Worm (Caenorhabditis elegans) whole organism, late embryonic: Measurements from ENCODE around the gene srh-281.

Experiments used
- C38D4.7 ChIP-seq: fragments of 200-800 bp; sonication (Bioruptor generic); optimal IDR thresholded peaks from 2 replicates; lab custom pipeline; 2018; ENCODE audit warnings: mild to moderate bottlenecking, missing genetic modification characterization, moderate library complexity, missing compliant biosample characterization
- F13H6.1 ChIP-seq: sonication (generic microtip); optimal IDR thresholded peaks from 2 replicates; lab custom pipeline; 2016; ENCODE audit warnings: missing genetic modification characterization, missing compliant biosample characterization
- T23F11.4 ChIP-seq: fragments of 200-800 bp; sonication (Bioruptor generic); optimal IDR thresholded peaks from 2 replicates; lab custom pipeline; 2018; ENCODE audit warnings: mild to moderate bottlenecking, missing genetic modification characterization, missing compliant biosample characterization
- ahr-1 ChIP-seq: sonication (generic microtip); optimal IDR thresholded peaks from 2 replicates; lab custom pipeline; 2016; ENCODE audit warnings: missing genetic modification characterization, missing compliant biosample characterization
- ama-1 ChIP-seq: fragments of 150-350 bp; optimal IDR thresholded peaks from 2 replicates; lab custom pipeline; 2014
- ceh-14 ChIP-seq: sonication (generic microtip); optimal IDR thresholded peaks from 2 replicates; lab custom pipeline; 2016; ENCODE audit warnings: missing genotype, missing genetic modification characterization, missing compliant biosample characterization
- ceh-19 ChIP-seq: fragments of 200-800 bp; sonication (Bioruptor generic); optimal IDR thresholded peaks from 2 replicates; lab custom pipeline; 2018; ENCODE audit warnings: mild to moderate bottlenecking, missing genetic modification characterization, missing compliant biosample characterization
- ceh-22 ChIP-seq: sonication (generic microtip); optimal IDR thresholded peaks from 2 replicates; lab custom pipeline; 2017; ENCODE audit warnings: missing biosample characterization, missing genetic modification characterization
- ceh-24 ChIP-seq: sonication (generic microtip); optimal IDR thresholded peaks from 2 replicates; lab custom pipeline; 2016; ENCODE audit warnings: mild to moderate bottlenecking, missing genetic modification characterization, missing compliant biosample characterization
- ceh-30 ChIP-seq: fragments of 150-350 bp; optimal IDR thresholded peaks from 2 replicates; lab custom pipeline; 2014; ENCODE audit warnings: missing biosample characterization, missing genetic modification characterization
- ceh-31 ChIP-seq: sonication (generic microtip); optimal IDR thresholded peaks from 2 replicates; lab custom pipeline; 2016; ENCODE audit warnings: missing genetic modification characterization, missing compliant biosample characterization
- ceh-45 ChIP-seq: fragments of 200-800 bp; sonication (Bioruptor generic); IDR thresholded peaks from 2 replicates; pipeline ENCODE4 v1.3.6; 2022; ENCODE audit warnings: missing genetic modification reagents, missing genetic modification characterization, missing compliant biosample characterization
- ceh-48 ChIP-seq: sonication (generic microtip); optimal IDR thresholded peaks from 2 replicates; lab custom pipeline; 2016; ENCODE audit warnings: missing genetic modification characterization, inconsistent platforms, missing compliant biosample characterization
- ceh-9 ChIP-seq: sonication (generic microtip); optimal IDR thresholded peaks from 2 replicates; lab custom pipeline; 2016; ENCODE audit warnings: mild to moderate bottlenecking, missing genetic modification characterization, inconsistent platforms, missing compliant biosample characterization
- dve-1 ChIP-seq: sonication (generic microtip); optimal IDR thresholded peaks from 2 replicates; lab custom pipeline; 2017; ENCODE audit warnings: antibody characterized with exemption, mild to moderate bottlenecking, missing genetic modification characterization, missing compliant biosample characterization
- elt-2 ChIP-seq: sonication (generic microtip); optimal IDR thresholded peaks from 2 replicates; lab custom pipeline; 2016; ENCODE audit warnings: missing genetic modification reagents, missing genetic modification characterization, missing compliant biosample characterization
- ets-4 ChIP-seq: sonication (generic microtip); optimal IDR thresholded peaks from 2 replicates; lab custom pipeline; 2016; ENCODE audit warnings: missing genetic modification characterization, missing compliant biosample characterization
- eyg-1 ChIP-seq: sonication (generic microtip); optimal IDR thresholded peaks from 2 replicates; lab custom pipeline; 2016; ENCODE audit warnings: missing genotype, missing genetic modification characterization, missing compliant biosample characterization
- fax-1 ChIP-seq: sonication (generic microtip); optimal IDR thresholded peaks from 2 replicates; lab custom pipeline; 2016; ENCODE audit warnings: missing genotype, missing genetic modification characterization, missing compliant biosample characterization
- fkh-10 ChIP-seq: fragments of 150-350 bp; optimal IDR thresholded peaks from 2 replicates; lab custom pipeline; 2014; ENCODE audit warnings: missing biosample characterization, missing genetic modification reagents, missing genetic modification characterization
- gmeb-2 ChIP-seq: sonication (generic microtip); optimal IDR thresholded peaks from 2 replicates; lab custom pipeline; 2016; ENCODE audit warnings: missing genetic modification characterization, inconsistent platforms, missing compliant biosample characterization
- hlh-13 ChIP-seq: fragments of 200-800 bp; sonication (Bioruptor generic); optimal IDR thresholded peaks from 2 replicates; lab custom pipeline; 2018; ENCODE audit warnings: mild to moderate bottlenecking, missing genetic modification characterization, missing compliant biosample characterization
- hlh-15 ChIP-seq: sonication (generic microtip); optimal IDR thresholded peaks from 2 replicates; lab custom pipeline; 2016; ENCODE audit warnings: missing genetic modification characterization, missing compliant biosample characterization
- hlh-8 ChIP-seq: sonication (generic microtip); optimal IDR thresholded peaks from 2 replicates; lab custom pipeline; 2016; ENCODE audit warnings: missing genotype, missing genetic modification characterization, missing compliant biosample characterization
- lim-6 ChIP-seq: sonication (generic microtip); optimal IDR thresholded peaks from 2 replicates; lab custom pipeline; 2016; ENCODE audit warnings: missing genetic modification characterization, missing compliant biosample characterization
- mec-3 ChIP-seq: sonication (generic microtip); optimal IDR thresholded peaks from 2 replicates; lab custom pipeline; 2016; ENCODE audit warnings: borderline replicate concordance, missing genetic modification characterization, missing compliant biosample characterization
- nhr-11 ChIP-seq: fragments of 150-350 bp; optimal IDR thresholded peaks from 2 replicates; lab custom pipeline; 2014; ENCODE audit warnings: missing biosample characterization, missing genetic modification characterization
- pax-1 ChIP-seq: fragments of 150-350 bp; optimal IDR thresholded peaks from 2 replicates; lab custom pipeline; 2014; ENCODE audit warnings: missing biosample characterization, missing genetic modification characterization
- pha-4 ChIP-seq: fragments of 150-350 bp; optimal IDR thresholded peaks from 2 replicates; lab custom pipeline; 2018; ENCODE audit warnings: missing biosample characterization, missing genetic modification reagents, missing genetic modification characterization
- pros-1 ChIP-seq: fragments of 150-350 bp; optimal IDR thresholded peaks from 2 replicates; lab custom pipeline; 2014; ENCODE audit warnings: missing biosample characterization, missing genetic modification reagents, missing genetic modification characterization
- ref-2 ChIP-seq: sonication (generic microtip); optimal IDR thresholded peaks from 2 replicates; lab custom pipeline; 2016; ENCODE audit warnings: missing genetic modification characterization, missing compliant biosample characterization
- rnt-1 ChIP-seq: sonication (generic microtip); optimal IDR thresholded peaks from 2 replicates; lab custom pipeline; 2016; ENCODE audit warnings: missing genetic modification characterization, missing compliant biosample characterization
- syd-9 ChIP-seq: sonication (generic microtip); optimal IDR thresholded peaks from 2 replicates; lab custom pipeline; 2016; ENCODE audit warnings: mild to moderate bottlenecking, missing genetic modification characterization, moderate library complexity, missing compliant biosample characterization
- ttx-3 ChIP-seq: sonication (generic microtip); optimal IDR thresholded peaks from 2 replicates; lab custom pipeline; 2016; ENCODE audit warnings: missing genetic modification reagents, missing genetic modification characterization, missing compliant biosample characterization
- unc-86 ChIP-seq: sonication (generic microtip); optimal IDR thresholded peaks from 2 replicates; lab custom pipeline; 2016; ENCODE audit warnings: missing genetic modification characterization, missing compliant biosample characterization
- zip-5 ChIP-seq: sonication (generic microtip); optimal IDR thresholded peaks from 2 replicates; lab custom pipeline; 2016; ENCODE audit warnings: missing genetic modification characterization, missing compliant biosample characterization
- ztf-16 ChIP-seq: sonication (generic microtip); optimal IDR thresholded peaks from 2 replicates; lab custom pipeline; 2017; ENCODE audit warnings: missing genetic modification characterization, missing compliant biosample characterization

Gene srh-281

ce11 chrV:16209837-16210236 lies 19.3 kb downstream of the srh-281 start, which contains the start of gene oac-15:
Gene oac-15, minus strand, starts transcription at chrV:16209937.
- TF ChIP-seq mec-3 (tag; lab: Kevin White, UChicago): no peak
- no peak for TF ChIP-seq eyg-1 (tag; lab: Kevin White, UChicago)
- no peak for TF ChIP-seq gmeb-2 (tag; lab: Kevin White, UChicago)
- TF ChIP-seq ref-2: no peak
- TF ChIP-seq ahr-1: no peak
- TF ChIP-seq ets-4 (tag; lab: Kevin White, UChicago): no peak
- no peak for TF ChIP-seq fkh-10 (GFP tag; lab: Kevin White, UChicago)
- TF ChIP-seq hlh-15: no peak
- no peak for TF ChIP-seq unc-86 (tag; lab: Kevin White, UChicago)
- TF ChIP-seq ttx-3 (tag; lab: Kevin White, UChicago): no peak
- TF ChIP-seq ceh-24 (tag; lab: Kevin White, UChicago): no peak
- no peak for TF ChIP-seq pha-4 (tag; lab: Kevin White, UChicago)
- TF ChIP-seq rnt-1 (tag; lab: Kevin White, UChicago): no peak
- no peak for TF ChIP-seq nhr-11 (tag; lab: Kevin White, UChicago)
- no peak for TF ChIP-seq dve-1
- no peak for TF ChIP-seq ztf-16 (tag; lab: Kevin White, UChicago)
- TF ChIP-seq C38D4.7 (GFP tag; lab: Kevin White, UChicago): no peak
- no peak for TF ChIP-seq ceh-48 (tag; lab: Kevin White, UChicago)
- no peak for TF ChIP-seq hlh-8 (tag; lab: Kevin White, UChicago)
- no peak for TF ChIP-seq hlh-13 (GFP tag; lab: Kevin White, UChicago)
- TF ChIP-seq, all 69 proteins: peak for 0

- TF ChIP-seq lim-6 (no peak), unc-86 (tag; lab: Kevin White, UChicago) (no peak), zip-5 (tag; lab: Kevin White, UChicago) (no peak), pha-4 (tag; lab: Kevin White, UChicago) (no peak), nhr-11 (tag; lab: Kevin White, UChicago) (no peak), ceh-30 (tag; lab: Kevin White, UChicago) (no peak), pax-1 (tag; lab: Kevin White, UChicago) (no peak), ceh-31 (tag; lab: Kevin White, UChicago) (no peak), T23F11.4 (no peak), ceh-9 (tag; lab: Kevin White, UChicago) (no peak), hlh-15 (no peak), ceh-45 (GFP tag; lab: Robert Waterston, UW) (no peak), ceh-19 (no peak), mec-3 (tag; lab: Kevin White, UChicago) (no peak), ceh-14 (tag; lab: Kevin White, UChicago) (no peak), ets-4 (tag; lab: Kevin White, UChicago) (no peak), ztf-16 (tag; lab: Kevin White, UChicago) (no peak), pros-1 (no peak), hlh-13 (GFP tag; lab: Kevin White, UChicago) (no peak)
Measured at ce11 chrV:16210257-16211002, 19.8 kb downstream of the srh-281 start, which contains the start of gene F11A5.16. Gene F11A5.16, plus strand, starts transcription at chrV:16210952.

- TF ChIP-seq F13H6.1 (tag; lab: Kevin White, UChicago): no peak
- no peak for TF ChIP-seq pha-4 (tag; lab: Kevin White, UChicago)
- TF ChIP-seq ceh-31 (tag; lab: Kevin White, UChicago): no peak
- TF ChIP-seq ttx-3 (tag; lab: Kevin White, UChicago): no peak
- no peak for TF ChIP-seq elt-2 (tag; lab: Kevin White, UChicago)
- no peak for TF ChIP-seq fax-1 (tag; lab: Kevin White, UChicago)
- TF ChIP-seq syd-9 (tag; lab: Kevin White, UChicago): no peak
- TF ChIP-seq ceh-22 (tag; lab: Kevin White, UChicago): no peak
- TF ChIP-seq mec-3 (tag; lab: Kevin White, UChicago): no peak
- no peak for TF ChIP-seq ceh-48 (tag; lab: Kevin White, UChicago)
- TF ChIP-seq ama-1 (lab: Kevin White, UChicago): no peak
- TF ChIP-seq, all 69 proteins: peak for 0
Measured at ce11 chrV:16211713-16212112, 21.1 kb downstream of the srh-281 start.
